Worm (Caenorhabditis elegans): ENCODE data around the gene Y11D7A.3.
A peak's percentile ranks its signal among the peaks of the same experiment; 100 is the strongest.
"Not testable (repeated sequence)": the region's sequence is repeated elsewhere in the genome, so short reads cannot be mapped to it uniquely, and the experiment has no call there.

DNA sequence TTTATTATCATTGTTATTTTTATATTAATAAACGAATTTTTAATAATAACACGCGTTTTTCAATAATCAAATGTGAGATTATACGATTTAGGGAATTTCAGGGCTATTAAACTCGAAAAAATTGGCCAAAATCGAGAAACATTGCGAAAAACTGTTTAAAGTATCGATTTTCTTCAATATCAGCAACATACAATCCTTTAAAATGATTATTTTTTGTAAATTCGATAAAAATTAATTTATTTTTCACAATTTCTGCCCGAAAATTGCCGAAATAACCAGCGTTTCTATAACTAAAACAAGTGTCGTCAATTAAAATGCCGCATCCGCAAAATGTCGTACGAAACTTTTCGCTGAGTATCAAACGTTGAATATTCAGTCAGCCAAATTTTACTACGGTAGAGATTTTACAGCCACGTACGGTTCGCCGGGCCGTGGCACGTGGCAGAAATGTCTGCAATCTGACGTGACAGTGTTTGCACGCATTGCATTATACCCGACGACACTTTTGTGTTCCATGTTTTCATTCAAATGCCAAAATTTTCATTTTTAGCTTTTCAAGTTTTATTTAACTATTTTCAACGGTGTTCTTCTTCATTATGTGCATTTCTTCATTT is 36.8 kb upstream of the Y11D7A.3 start:
- TF ChIP-seq lsy-2 (tag; optimal IDR thresholded peaks at IDR 0.05), result peak; percentile 36
- not testable (repeated sequence) for TF ChIP-seq pha-4 (tag; optimal IDR thresholded peaks at IDR 0.05); elt-1 (tag; optimal IDR thresholded peaks at IDR 0.05; ENCODE audit: borderline replicate concordance, insufficient read depth); nhr-76 (tag; optimal IDR thresholded peaks at IDR 0.05); mls-2 (tag; optimal IDR thresholded peaks at IDR 0.05); mep-1 (tag; optimal IDR thresholded peaks at IDR 0.05); tbx-8 (GFP tag; optimal IDR thresholded peaks at IDR 0.05); snpc-4 (tag; optimal IDR thresholded peaks at IDR 0.05)
